Fruit fly (Drosophila melanogaster): ENCODE data around the gene CG4995.

Gene CG4995

dm6 chr2L:10292066-10292560, 30.2 kb upstream of the CG4995 start, which contains the start of gene Ufd4 (continued):
- peak; percentile 62 for TF ChIP-seq dmrt11E (tag; optimal IDR thresholded peaks at IDR 0.05)
- peak; percentile 79 for TF ChIP-seq Xrp1 (GFP tag; IDR thresholded peaks at IDR 0.05)
- peak; percentile 56 for TF ChIP-seq gcm2 (GFP tag; optimal IDR thresholded peaks at IDR 0.05)
- peak; percentile 32; the same call in 1 of the 2 replicates for TF ChIP-seq H2.0 (GFP tag; IDR thresholded peaks at IDR 0.05)
- no peak for TF ChIP-seq lbe (GFP tag; optimal IDR thresholded peaks at IDR 0.05)
- no peak for TF ChIP-seq CG12219 (GFP tag; optimal IDR thresholded peaks at IDR 0.05)
- TF ChIP-seq CG3847 (GFP tag; IDR thresholded peaks at IDR 0.05), result no peak
- TF ChIP-seq dm (GFP tag; optimal IDR thresholded peaks at IDR 0.05), result peak; percentile 8
- TF ChIP-seq CG17802 (tag; optimal IDR thresholded peaks at IDR 0.05), result no peak
- TF ChIP-seq B-H1 (GFP tag; IDR thresholded peaks at IDR 0.05), result peak; percentile 46; the same call in 1 of the 3 replicates
- peak; percentile 60; the same call in 1 of the 2 replicates for TF ChIP-seq CG13287 (GFP tag; IDR thresholded peaks at IDR 0.05; ENCODE audit: partially characterized antibody)
- TF ChIP-seq D19B (GFP tag; optimal IDR thresholded peaks at IDR 0.05), result no peak
- TF ChIP-seq hth (optimal IDR thresholded peaks at IDR 0.05), result no peak
- TF ChIP-seq chn (GFP tag; optimal IDR thresholded peaks at IDR 0.05), result peak; percentile 72
- no peak for TF ChIP-seq sc (optimal IDR thresholded peaks at IDR 0.05)
- no peak for TF ChIP-seq sc (GFP tag; optimal IDR thresholded peaks at IDR 0.05)
- TF ChIP-seq CG13424 (tag; optimal IDR thresholded peaks at IDR 0.05), result peak; percentile 73
- TF ChIP-seq mld (GFP tag; IDR thresholded peaks at IDR 0.05; ENCODE audit: partially characterized antibody), result no peak
- TF ChIP-seq vnd (GFP tag; IDR thresholded peaks at IDR 0.05; ENCODE audit: partially characterized antibody), result no peak
- no peak for TF ChIP-seq odd (GFP tag; optimal IDR thresholded peaks at IDR 0.05)
- no peak for TF ChIP-seq Hey (tag; optimal IDR thresholded peaks at IDR 0.05)
- TF ChIP-seq Bgb (GFP tag; IDR thresholded peaks at IDR 0.05; ENCODE audit: partially characterized antibody), result peak; percentile 32; the same call in 1 of the 2 replicates
- TF ChIP-seq az2 (GFP tag; optimal IDR thresholded peaks at IDR 0.05), result peak; percentile 72
- TF ChIP-seq CG10543 (GFP tag; optimal IDR thresholded peaks at IDR 0.05), result no peak
- TF ChIP-seq shn (GFP tag; optimal IDR thresholded peaks at IDR 0.05), result peak; percentile 33
- no peak for TF ChIP-seq h (optimal IDR thresholded peaks at IDR 0.05)
- TF ChIP-seq gt (GFP tag; IDR thresholded peaks at IDR 0.05), result no peak
- no peak for TF ChIP-seq otp (GFP tag; IDR thresholded peaks at IDR 0.05)
- no peak for TF ChIP-seq CG7839 (tag; optimal IDR thresholded peaks at IDR 0.05)
- no peak for TF ChIP-seq prd (optimal IDR thresholded peaks at IDR 0.05)
- peak; percentile 75; the same call in 2 of the 3 replicates for TF ChIP-seq prd (GFP tag; IDR thresholded peaks at IDR 0.05)
- TF ChIP-seq Lhr (GFP tag; optimal IDR thresholded peaks at IDR 0.05), result no peak
- peak; percentile 16 for TF ChIP-seq CG9609 (GFP tag; optimal IDR thresholded peaks at IDR 0.05)
- TF ChIP-seq zen (tag; optimal IDR thresholded peaks at IDR 0.05), result no peak
- peak; percentile 28 for TF ChIP-seq crc (GFP tag; optimal IDR thresholded peaks at IDR 0.05)
- TF ChIP-seq tx (GFP tag; optimal IDR thresholded peaks at IDR 0.05), result peak; percentile 58
- peak; percentile 75; the same call in 1 of the 2 replicates for TF ChIP-seq CG6689 (GFP tag; IDR thresholded peaks at IDR 0.05)
- TF ChIP-seq MTF-1 (GFP tag; optimal IDR thresholded peaks at IDR 0.05; ENCODE audit: borderline replicate concordance), result no peak
- peak; percentile 62 for TF ChIP-seq pzg (GFP tag; optimal IDR thresholded peaks at IDR 0.05)
- TF ChIP-seq CG17186 (GFP tag; optimal IDR thresholded peaks at IDR 0.05), result no peak
- TF ChIP-seq Mad (GFP tag; optimal IDR thresholded peaks at IDR 0.05), result peak; percentile 13
- no peak for TF ChIP-seq slou (GFP tag; optimal IDR thresholded peaks at IDR 0.05)
- TF ChIP-seq Aef1 (GFP tag; IDR thresholded peaks at IDR 0.05), result peak; percentile 47; the same call in 1 of the 3 replicates
- TF ChIP-seq dimm (GFP tag; IDR thresholded peaks at IDR 0.05), result no peak
- no peak for TF ChIP-seq Asciz (GFP tag; optimal IDR thresholded peaks at IDR 0.05)
- TF ChIP-seq sr (GFP tag; IDR thresholded peaks at IDR 0.05), result no peak
- no peak for TF ChIP-seq CG14860 (GFP tag; IDR thresholded peaks at IDR 0.05; ENCODE audit: partially characterized antibody)
- TF ChIP-seq emc (GFP tag; optimal IDR thresholded peaks at IDR 0.05), result peak; percentile 5
- TF ChIP-seq CG14014 (GFP tag; IDR thresholded peaks at IDR 0.05), result peak; percentile 75; the same call in 1 of the 2 replicates
- TF ChIP-seq D (optimal IDR thresholded peaks at IDR 0.05), result no peak
- peak; percentile 26 for TF ChIP-seq D (GFP tag; optimal IDR thresholded peaks at IDR 0.05)
- peak; percentile 25; the same call in 1 of the 2 replicates for TF ChIP-seq rib (GFP tag; IDR thresholded peaks at IDR 0.05)
